Worm (Caenorhabditis elegans) whole organism, L4 larva: ENCODE data around the gene ife-5.

Experiments
- ama-1 ChIP-seq: fragments of 150-350 bp; optimal IDR thresholded peaks from 2 replicates; lab custom pipeline; 2014; ENCODE audit warnings: inconsistent platforms, mixed read lengths
- attf-4 ChIP-seq: sonication (generic microtip); optimal IDR thresholded peaks from 3 replicates; lab custom pipeline; 2017; ENCODE audit warnings: missing biosample characterization, missing genetic modification characterization
- fkh-10 ChIP-seq: fragments of 150-350 bp; optimal IDR thresholded peaks from 2 replicates; lab custom pipeline; 2014; ENCODE audit warnings: missing biosample characterization, missing genetic modification reagents, missing genetic modification characterization
- lin-13 ChIP-seq: fragments of 150-350 bp; optimal IDR thresholded peaks from 2 replicates; lab custom pipeline; 2014; ENCODE audit warnings: missing biosample characterization, missing genetic modification reagents, missing genetic modification characterization
- mep-1 ChIP-seq: fragments of 150-350 bp; sonication (generic microtip); optimal IDR thresholded peaks from 3 replicates; lab custom pipeline; 2014; ENCODE audit warnings: missing biosample characterization, missing genetic modification characterization
- nhr-76 ChIP-seq: fragments of 150-350 bp; optimal IDR thresholded peaks from 2 replicates; lab custom pipeline; 2014; ENCODE audit warnings: missing biosample characterization, missing genetic modification characterization
- snpc-4 ChIP-seq: fragments of 150-350 bp; optimal IDR thresholded peaks from 2 replicates; lab custom pipeline; 2014; ENCODE audit warnings: missing biosample characterization, missing genetic modification characterization

ce11 chrII:12257095-12257494, 23.4 kb upstream of the ife-5 start:
- TF ChIP-seq snpc-4 (no peak), attf-4 (tag; lab: Kevin White, UChicago) (no peak), ama-1 (no peak), lin-13 (GFP tag; lab: Kevin White, UChicago) (no peak), fkh-10 (GFP tag; lab: Kevin White, UChicago) (no peak), nhr-76 (no peak), mep-1 (tag; lab: Kevin White, UChicago) (no peak)
